Worm (Caenorhabditis elegans): Measurements from ENCODE around the gene Y71H2AM.20.
A peak's percentile ranks its signal among the peaks of the same experiment; 100 is the strongest.

Gene Y71H2AM.20

DNA sequence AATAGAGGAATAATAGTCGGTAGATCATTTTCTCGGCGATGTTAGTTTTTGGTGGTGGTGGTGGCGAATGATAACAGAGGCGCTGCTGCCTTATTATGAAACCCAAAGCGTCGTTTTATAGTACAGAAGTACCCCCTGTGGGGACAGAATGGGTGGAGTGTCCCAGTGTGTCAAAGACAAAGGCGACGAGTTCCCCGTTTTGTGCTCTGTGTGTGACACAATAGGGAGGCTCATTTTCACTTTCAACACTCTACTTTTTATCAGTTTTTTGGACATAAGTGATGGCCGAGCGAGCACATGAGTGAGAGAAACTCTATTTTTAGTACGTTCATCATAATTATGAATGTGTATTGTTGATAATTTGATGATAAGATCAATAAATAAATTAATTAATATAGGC lies 25.0 kb downstream of the Y71H2AM.20 start, which contains the start of gene pho-9:
Gene pho-9 (minus strand): TSS at position 91 of the 400 bp plus-strand sequence.
- no peak for TF ChIP-seq tbx-9 (tag; optimal IDR thresholded peaks at IDR 0.05; ENCODE audit: borderline replicate concordance)
- TF ChIP-seq zim-3 (tag; optimal IDR thresholded peaks at IDR 0.05), result no peak
- no peak for TF ChIP-seq B0019.2 (GFP tag; conservative IDR thresholded peaks at IDR 0.05)
- no peak for TF ChIP-seq K11D2.4 (GFP tag; IDR thresholded peaks at IDR 0.05)
- TF ChIP-seq attf-5 (GFP tag; optimal IDR thresholded peaks at IDR 0.05), result peak; percentile 39
- TF ChIP-seq egl-44 (GFP tag; IDR thresholded peaks at IDR 0.05), result peak; percentile 44; the same call in 1 of the 2 replicates
- TF ChIP-seq dpl-1 (GFP tag; optimal IDR thresholded peaks at IDR 0.05), result no peak
- no peak for TF ChIP-seq madf-3 (GFP tag; IDR thresholded peaks at IDR 0.05)
- peak; percentile 70 for TF ChIP-seq ets-4 (GFP tag; optimal IDR thresholded peaks at IDR 0.05)
- TF ChIP-seq F55B11.4 (tag; optimal IDR thresholded peaks at IDR 0.05; ENCODE audit: borderline replicate concordance, insufficient read depth), result no peak
- no peak for TF ChIP-seq Y53F4B.3 (GFP tag; IDR thresholded peaks at IDR 0.05)
- peak; percentile 97 for TF ChIP-seq nhr-80 (tag; optimal IDR thresholded peaks at IDR 0.05)
- TF ChIP-seq unc-62 (GFP tag; optimal IDR thresholded peaks at IDR 0.05), result peak; percentile 4
- no peak for TF ChIP-seq F37B4.10 (GFP tag; IDR thresholded peaks at IDR 0.05)
- TF ChIP-seq let-607 (tag; optimal IDR thresholded peaks at IDR 0.05), result peak in 1 of 2 experiments; percentile 4
- no peak for TF ChIP-seq F10E7.11 (tag; optimal IDR thresholded peaks at IDR 0.05)
- TF ChIP-seq dox-1 (GFP tag; IDR thresholded peaks at IDR 0.05), result peak; percentile 66
- peak; percentile 88; the same call in 1 of the 2 replicates for TF ChIP-seq cebp-1 (GFP tag; IDR thresholded peaks at IDR 0.05)
- TF ChIP-seq cebp-1 (tag; optimal IDR thresholded peaks at IDR 0.05), result peak; percentile 88
- no peak for TF ChIP-seq lin-54 (GFP tag; optimal IDR thresholded peaks at IDR 0.05)
- TF ChIP-seq ceh-91 (GFP tag; IDR thresholded peaks at IDR 0.05), result no peak
- TF ChIP-seq ztf-26 (tag; optimal IDR thresholded peaks at IDR 0.05), result no peak
- no peak for TF ChIP-seq ama-1 (optimal IDR thresholded peaks at IDR 0.05)
- TF ChIP-seq ama-1 (GFP tag; optimal IDR thresholded peaks at IDR 0.05), result no peak
- TF ChIP-seq ztf-22 (GFP tag; optimal IDR thresholded peaks at IDR 0.05), result no peak
- TF ChIP-seq mel-28 (tag; optimal IDR thresholded peaks at IDR 0.05; ENCODE audit: borderline replicate concordance), result no peak
- TF ChIP-seq ztf-25 (GFP tag; IDR thresholded peaks at IDR 0.05), result no peak
- TF ChIP-seq ztf-6 (GFP tag; IDR thresholded peaks at IDR 0.05), result no peak
- TF ChIP-seq sea-2 (GFP tag; IDR thresholded peaks at IDR 0.05), result no peak
- 0 out of 2 replicates have a peak, but pooled peaks have one; percentile 28 for TF ChIP-seq mcd-1 (GFP tag; IDR thresholded peaks at IDR 0.05)
- TF ChIP-seq B0336.3 (GFP tag; IDR thresholded peaks at IDR 0.05), result 0 out of 2 replicates have a peak, but pooled peaks have one; percentile 44
- no peak for TF ChIP-seq B0261.1 (tag; optimal IDR thresholded peaks at IDR 0.05)
- no peak for TF ChIP-seq repo-1 (tag; optimal IDR thresholded peaks at IDR 0.05)

DNA sequence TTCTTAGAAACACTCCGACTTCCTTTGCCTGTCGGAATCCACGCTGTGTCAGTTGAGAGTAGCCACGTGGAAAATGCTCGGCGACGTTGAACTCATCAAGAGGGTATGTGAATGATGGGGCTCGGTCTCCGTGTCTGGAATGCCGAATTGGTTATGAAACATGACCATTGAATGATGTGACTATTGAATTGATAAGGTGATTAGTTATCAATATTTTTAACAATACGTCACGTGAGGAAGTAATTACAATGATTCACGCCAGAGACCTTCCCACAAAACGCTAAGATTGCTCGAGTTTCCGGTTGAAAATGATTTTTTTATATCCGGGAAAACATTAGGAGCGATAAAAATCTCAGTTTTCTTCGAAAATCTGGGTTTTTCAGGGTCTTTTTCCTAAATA lies 26.4 kb downstream of the Y71H2AM.20 start:
- 0 out of 2 replicates have a peak, but pooled peaks have one; percentile 30 for TF ChIP-seq cebp-1 (GFP tag; IDR thresholded peaks at IDR 0.05)
- peak; percentile 48 for TF ChIP-seq cebp-1 (tag; optimal IDR thresholded peaks at IDR 0.05)
- no peak for TF ChIP-seq C17E4.6 (GFP tag; IDR thresholded peaks at IDR 0.05)
- TF ChIP-seq mel-28 (tag; optimal IDR thresholded peaks at IDR 0.05; ENCODE audit: borderline replicate concordance), result no peak
- TF ChIP-seq nhr-80 (tag; optimal IDR thresholded peaks at IDR 0.05), result peak; percentile 52

DNA sequence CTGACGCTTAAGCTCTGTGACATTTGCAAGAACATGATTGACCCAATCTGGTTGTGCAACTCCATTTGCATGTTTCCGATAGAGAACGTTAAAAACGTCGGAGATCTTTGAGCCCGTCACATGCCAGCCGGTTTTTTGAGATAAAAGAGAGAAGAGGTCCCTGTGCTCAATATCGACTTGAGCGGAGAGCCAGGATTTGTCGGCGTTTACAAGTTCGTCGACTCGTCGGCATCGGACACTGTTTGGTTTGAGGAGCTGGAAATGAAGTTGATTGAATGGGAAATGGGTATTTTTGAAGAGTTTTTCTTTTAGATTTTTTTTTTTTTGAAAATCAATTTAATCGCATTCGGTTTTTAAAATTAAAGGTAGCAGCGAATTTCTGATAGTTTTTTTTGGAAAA lies 27.7 kb downstream of the Y71H2AM.20 start:
- TF ChIP-seq T07F8.4 (tag; optimal IDR thresholded peaks at IDR 0.05) (no peak), lin-26 (GFP tag; IDR thresholded peaks at IDR 0.05) (0 out of 2 replicates have a peak, but pooled peaks have one; percentile 29), unc-62 (GFP tag; optimal IDR thresholded peaks at IDR 0.05) (no peak)
